Worm (Caenorhabditis elegans) whole organism, L2 larva: ENCODE results near the gene clec-33.

Experiments
- ama-1 ChIP-seq: fragments of 150-350 bp; optimal IDR thresholded peaks from 2 replicates; lab custom pipeline; 2018; ENCODE audit warnings: inconsistent platforms
- elt-1 ChIP-seq: fragments of 150-350 bp; optimal IDR thresholded peaks from 2 replicates; lab custom pipeline; 2014; ENCODE audit warnings: missing biosample characterization, missing genetic modification characterization
- nhr-11 ChIP-seq: fragments of 150-350 bp; optimal IDR thresholded peaks from 2 replicates; lab custom pipeline; 2014; ENCODE audit warnings: missing biosample characterization, missing genetic modification characterization
- unc-62 ChIP-seq: fragments of 150-350 bp; optimal IDR thresholded peaks from 2 replicates; lab custom pipeline; 2014; ENCODE audit warnings: missing biosample characterization, missing genetic modification reagents, missing genetic modification characterization
- ztf-4 ChIP-seq: fragments of 150-350 bp; optimal IDR thresholded peaks from 2 replicates; lab custom pipeline; 2014; ENCODE audit warnings: missing biosample characterization, missing genetic modification characterization

- no peak for TF ChIP-seq ama-1 (lab: Kevin White, UChicago)
- TF ChIP-seq elt-1 (tag; lab: Kevin White, UChicago): no peak
- TF ChIP-seq unc-62 (GFP tag; lab: Kevin White, UChicago): no peak
- no peak for TF ChIP-seq nhr-11 (tag; lab: Kevin White, UChicago)
- TF ChIP-seq ztf-4 (tag; lab: Kevin White, UChicago): no peak
These were observed 36.0 kb downstream of the clec-33 start for ce11 chrV:16833672-16834071.
